Worm (Caenorhabditis elegans) whole organism, L4/young adult: ENCODE measurements around the gene bath-5.

Source experiments
- W03F9.2 ChIP-seq: fragments of 150-350 bp; optimal IDR thresholded peaks from 2 replicates; lab custom pipeline; 2014; ENCODE audit warnings: missing biosample characterization, missing genetic modification characterization
- dao-5 ChIP-seq: sonication (generic microtip); optimal IDR thresholded peaks from 2 replicates; lab custom pipeline; 2016; ENCODE audit warnings: missing genotype, missing genetic modification characterization, moderate library complexity, missing compliant biosample characterization
- him-1 ChIP-seq: sonication (generic microtip); optimal IDR thresholded peaks from 2 replicates; lab custom pipeline; 2016; ENCODE audit warnings: missing genotype, missing genetic modification reagents, missing genetic modification characterization, missing compliant biosample characterization

Gene bath-5

DNA sequence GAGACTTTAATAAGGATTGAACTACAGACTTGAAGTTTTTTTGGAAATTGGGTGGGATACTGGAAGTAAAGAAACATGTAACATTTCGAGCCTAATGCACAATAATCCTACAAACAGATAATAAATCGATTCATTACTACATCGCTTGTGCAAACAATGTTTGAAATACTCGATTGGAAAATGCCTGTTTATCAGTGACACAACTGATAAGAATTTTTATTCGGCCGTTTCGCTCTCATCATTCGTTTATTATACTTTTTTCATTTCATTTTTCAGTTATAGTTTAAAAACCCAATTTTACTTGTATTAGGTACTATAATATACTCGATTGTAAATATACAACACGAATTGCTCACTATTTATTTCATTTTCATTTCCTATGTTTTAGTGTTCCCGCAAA lies 36.0 kb downstream of the bath-5 start:
- TF ChIP-seq dao-5 (tag; lab: Kevin White, UChicago) (no peak), him-1 (tag; lab: Kevin White, UChicago) (no peak), W03F9.2 (no peak)

- no peak for TF ChIP-seq W03F9.2
- TF ChIP-seq dao-5 (tag; lab: Kevin White, UChicago) = no peak
- TF ChIP-seq him-1 (tag; lab: Kevin White, UChicago) = no peak
These were observed 38.0 kb downstream of the bath-5 start, which contains the start of gene math-21 for ce11 chrII:1993738-1994137. Gene math-21, plus strand, starts transcription at chrII:1994038.

DNA sequence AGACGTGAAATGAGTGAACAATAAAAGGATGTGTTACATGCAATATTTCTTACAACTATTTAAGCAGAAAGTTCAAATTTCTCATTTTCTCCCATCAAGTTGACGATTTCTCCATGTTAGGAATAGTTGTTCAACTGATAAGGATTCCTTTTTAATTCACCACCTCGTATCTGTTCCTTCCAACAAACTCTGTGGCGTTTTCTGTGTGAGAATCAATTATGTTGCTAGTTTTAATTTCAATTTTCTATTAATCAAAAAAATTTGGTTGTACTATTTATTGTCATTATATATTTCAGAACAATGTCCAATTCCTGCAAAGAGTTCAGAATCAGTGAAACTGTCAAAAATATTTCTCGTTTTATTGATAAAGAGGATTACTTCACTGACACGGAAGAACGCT lies 42.7 kb downstream of the bath-5 start, which contains the start of gene math-44:
TSS of gene math-44 (plus strand) at position 301 of the 400 bp plus-strand sequence.
- TF ChIP-seq W03F9.2 = no peak

DNA sequence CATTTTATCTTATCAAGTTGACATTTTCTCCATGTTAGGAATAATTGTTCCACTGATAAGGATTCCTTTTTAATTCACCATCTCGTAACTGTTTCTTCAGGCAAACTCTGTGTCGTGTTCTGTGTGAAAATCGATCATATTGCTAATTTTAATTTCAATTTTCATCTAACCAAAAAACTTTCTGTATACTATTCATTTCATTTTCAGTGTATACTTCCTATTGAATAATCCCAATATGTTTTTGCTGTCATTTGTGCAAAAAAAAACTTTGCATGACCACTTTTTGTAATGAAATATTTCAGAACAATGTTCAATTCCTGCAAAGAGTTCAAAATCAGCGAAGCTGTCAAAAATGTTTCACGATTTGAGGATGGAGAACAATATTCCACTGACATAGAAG lies 44.8 kb downstream of the bath-5 start, which contains the start of gene Y16E11A.4:
TSS of gene Y16E11A.4 (plus strand) at position 301 of the 400 bp plus-strand sequence.
- TF ChIP-seq W03F9.2 (no peak), him-1 (tag; lab: Kevin White, UChicago) (no peak), dao-5 (tag; lab: Kevin White, UChicago) (no peak)
